Worm (Caenorhabditis elegans): ENCODE data around the gene F40C5.2.

DNA sequence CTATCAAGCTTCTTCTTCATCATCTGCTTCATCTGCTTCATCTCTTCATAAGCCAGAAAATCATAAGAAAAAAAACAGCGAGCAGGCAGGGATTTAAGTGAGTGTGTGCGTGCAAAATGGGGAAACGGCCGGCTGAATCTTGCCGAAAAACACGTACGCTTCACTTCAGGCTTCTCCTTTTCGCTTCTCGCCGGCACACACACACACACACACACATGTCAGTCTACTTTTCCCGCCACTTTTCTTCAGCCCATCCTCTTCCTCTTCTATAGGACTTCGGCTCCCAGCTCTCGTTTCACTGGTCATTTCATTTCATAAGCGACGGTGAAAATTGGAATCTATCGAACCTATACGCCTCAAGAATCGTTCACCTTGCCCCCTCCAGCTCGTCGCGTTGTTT lies 8.5 kb downstream of the F40C5.2 start:
- TF ChIP-seq sea-2 (GFP tag; IDR thresholded peaks at IDR 0.05), result no peak
- TF ChIP-seq atf-7 (tag; optimal IDR thresholded peaks at IDR 0.05), result no peak
- TF ChIP-seq attf-3 (GFP tag; conservative IDR thresholded peaks at IDR 0.05), result no peak
- no peak for TF ChIP-seq unc-62 (GFP tag; optimal IDR thresholded peaks at IDR 0.05)
- no peak for TF ChIP-seq D2030.7 (GFP tag; IDR thresholded peaks at IDR 0.05)
- no peak for TF ChIP-seq hrde-1 (tag; optimal IDR thresholded peaks at IDR 0.05; ENCODE audit: borderline replicate concordance)
- no peak for TF ChIP-seq lir-1 (GFP tag; conservative IDR thresholded peaks at IDR 0.05)
- TF ChIP-seq ztf-18 (tag; optimal IDR thresholded peaks at IDR 0.05), result no peak

Data from whole organism, young adult.